ENCODE assay signal across 3 worm cellular contexts in the genomic region with DNA sequence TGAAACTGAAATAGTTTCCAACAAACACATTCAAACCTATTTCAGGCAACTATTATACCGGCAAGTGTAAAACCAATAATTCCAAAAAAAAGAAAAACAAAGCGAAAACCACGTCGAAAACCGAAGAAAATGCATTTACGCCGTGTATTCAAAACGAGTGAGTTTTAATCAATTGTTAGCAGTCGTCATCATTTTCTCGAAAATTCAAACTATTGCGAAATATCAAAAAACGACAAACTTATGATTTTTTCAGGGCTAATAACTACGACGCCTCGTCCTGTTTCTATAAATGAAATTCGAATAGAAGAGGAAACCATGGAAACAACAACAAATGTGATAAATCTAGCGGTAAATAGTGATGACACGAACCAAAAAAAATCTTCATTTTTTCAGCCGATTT.
TF ChIP-seq lines count a peak whose summit lies in the region.

No protein-coding gene starts in this region.

TF ChIP-seq in whole organism, L1 larva, 84 proteins besides CTCF, POLR2A, EP300 and RAD21:
- TF ChIP-seq skn-1 (tag; optimal IDR thresholded peaks at IDR 0.05; lab: Kevin White, UChicago) (peak; percentile 73), zip-4 (GFP tag; optimal IDR thresholded peaks at IDR 0.05; lab: Kevin White, UChicago) (peak; percentile 18), nhr-28 (tag; optimal IDR thresholded peaks at IDR 0.05; lab: Kevin White, UChicago) (no peak)

TF ChIP-seq in whole organism, L2 larva, 48 proteins besides CTCF, POLR2A, EP300 and RAD21:
- TF ChIP-seq unc-55 (GFP tag; optimal IDR thresholded peaks at IDR 0.05; lab: Kevin White, UChicago): peak; percentile 50
- no peak for TF ChIP-seq fos-1 (tag; optimal IDR thresholded peaks at IDR 0.05; lab: Kevin White, UChicago)
- no peak for TF ChIP-seq skn-1 (tag; optimal IDR thresholded peaks at IDR 0.05; lab: Kevin White, UChicago)
- TF ChIP-seq elt-1 (tag; optimal IDR thresholded peaks at IDR 0.05; lab: Kevin White, UChicago): no peak
- TF ChIP-seq ama-1 (optimal IDR thresholded peaks at IDR 0.05; lab: Kevin White, UChicago): no peak
- TF ChIP-seq sma-3 (GFP tag; optimal IDR thresholded peaks at IDR 0.05; lab: Kevin White, UChicago): no peak

TF ChIP-seq in whole organism, young adult, 124 proteins besides CTCF, POLR2A, EP300 and RAD21:
- peak; percentile 91 for TF ChIP-seq cebp-1 (GFP tag; IDR thresholded peaks at IDR 0.05; lab: Robert Waterston, UW)
- peak; percentile 97 for TF ChIP-seq cebp-1 (tag; optimal IDR thresholded peaks at IDR 0.05; lab: Kevin White, UChicago)
- TF ChIP-seq madf-8 (GFP tag; conservative IDR thresholded peaks at IDR 0.05; lab: Robert Waterston, UW): no peak
TF ChIP-seq in whole organism, young adult: peak in this region for 1.
